Fruit fly (Drosophila melanogaster) whole organism, prepupa: ENCODE results near the gene CG11454.
A peak's percentile ranks its signal among the peaks of the same experiment; 100 is the strongest.

Experiments used
- Blimp-1 ChIP-seq: fragments of 200-800 bp; sonication (Bioruptor generic); optimal IDR thresholded peaks from 3 replicates; lab custom pipeline; 2017; ENCODE audit warnings: missing biosample characterization, missing genetic modification characterization, mild to moderate bottlenecking, moderate library complexity, missing genetic modification reagents
- CG10631 ChIP-seq: fragments of 200-800 bp; sonication (Bioruptor generic); optimal IDR thresholded peaks from 2 replicates; lab custom pipeline; 2016; ENCODE audit warnings: missing biosample characterization, missing genetic modification characterization
- CG10669 ChIP-seq: fragments of 200-800 bp; sonication (Bioruptor generic); optimal IDR thresholded peaks from 3 replicates; lab custom pipeline; 2018; ENCODE audit warnings: missing biosample characterization, mild to moderate bottlenecking, missing genetic modification characterization, moderate library complexity
- CG11294 ChIP-seq: fragments of 200-800 bp; sonication (Bioruptor generic); IDR thresholded peaks from 2 replicates; pipeline ENCODE4 v1.3.6; 2022; ENCODE audit warnings: missing biosample characterization, missing genetic modification characterization
- CG11762 ChIP-seq: fragments of 200-800 bp; sonication (Bioruptor generic); optimal IDR thresholded peaks from 3 replicates; lab custom pipeline; 2016; ENCODE audit warnings: missing biosample characterization, missing genetic modification characterization; ENCODE audit not compliant: insufficient read depth
- CG15336 ChIP-seq: fragments of 200-800 bp; sonication (Bioruptor generic); IDR thresholded peaks from 2 replicates; pipeline ENCODE4 v1.3.6; 2022; ENCODE audit warnings: missing biosample characterization, missing genetic modification characterization
- CG1621 ChIP-seq: fragments of 200-800 bp; sonication (Bioruptor generic); optimal IDR thresholded peaks from 3 replicates; lab custom pipeline; 2018; ENCODE audit warnings: missing biosample characterization, mild to moderate bottlenecking, missing genetic modification characterization
- CG16779 ChIP-seq: fragments of 200-800 bp; sonication (Bioruptor generic); optimal IDR thresholded peaks from 3 replicates; lab custom pipeline; 2017; ENCODE audit warnings: missing biosample characterization, mild to moderate bottlenecking, missing genetic modification characterization
- CG3032 ChIP-seq: fragments of 200-800 bp; optimal IDR thresholded peaks from 2 replicates; lab custom pipeline; 2019; ENCODE audit warnings: missing biosample characterization, mild to moderate bottlenecking, missing genetic modification characterization, moderate library complexity
- CG31627 ChIP-seq: fragments of 200-800 bp; sonication (Bioruptor generic); optimal IDR thresholded peaks from 3 replicates; lab custom pipeline; 2016; ENCODE audit warnings: missing biosample characterization, missing genetic modification characterization
- CG32006 ChIP-seq: fragments of 200-800 bp; sonication (Bioruptor generic); optimal IDR thresholded peaks from 3 replicates; lab custom pipeline; 2017; ENCODE audit warnings: missing biosample characterization, mild to moderate bottlenecking, missing genetic modification characterization
- CG34406 ChIP-seq: fragments of 200-800 bp; sonication (Bioruptor generic); optimal IDR thresholded peaks from 3 replicates; lab custom pipeline; 2016; ENCODE audit warnings: missing biosample characterization, missing genetic modification characterization
- CG3919 ChIP-seq: fragments of 200-800 bp; sonication (Bioruptor generic); optimal IDR thresholded peaks from 3 replicates; lab custom pipeline; 2016; ENCODE audit warnings: missing biosample characterization, missing genetic modification characterization
- CG4318 ChIP-seq: fragments of 200-800 bp; sonication (Bioruptor generic); optimal IDR thresholded peaks from 3 replicates; lab custom pipeline; 2017; ENCODE audit warnings: missing biosample characterization, mild to moderate bottlenecking, missing genetic modification characterization
- CG6163 ChIP-seq: fragments of 200-800 bp; sonication (Bioruptor generic); IDR thresholded peaks from 3 replicates; pipeline ENCODE4 v1.3.6; 2022; ENCODE audit warnings: missing biosample characterization, missing genetic modification characterization
- CG6276 ChIP-seq: fragments of 200-800 bp; sonication (Bioruptor generic); optimal IDR thresholded peaks from 2 replicates; lab custom pipeline; 2017; ENCODE audit warnings: missing biosample characterization, mild to moderate bottlenecking, missing genetic modification characterization
- CG6792 ChIP-seq: fragments of 200-800 bp; sonication (Bioruptor generic); optimal IDR thresholded peaks from 3 replicates; lab custom pipeline; 2016; ENCODE audit warnings: missing biosample characterization, missing genetic modification characterization
- CG6808 ChIP-seq: fragments of 200-800 bp; sonication (Bioruptor generic); optimal IDR thresholded peaks from 3 replicates; lab custom pipeline; 2017; ENCODE audit warnings: missing biosample characterization, missing genetic modification characterization, mild to moderate bottlenecking, moderate library complexity, missing genetic modification reagents
- CG6854 ChIP-seq: fragments of 200-800 bp; sonication (Bioruptor generic); optimal IDR thresholded peaks from 2 replicates; lab custom pipeline; 2017; ENCODE audit warnings: missing biosample characterization, mild to moderate bottlenecking, missing genetic modification characterization
- CG7368 ChIP-seq: fragments of 200-800 bp; sonication (Bioruptor generic); optimal IDR thresholded peaks from 3 replicates; lab custom pipeline; 2016; ENCODE audit warnings: missing biosample characterization, missing genetic modification characterization
- CG8319 ChIP-seq: fragments of 200-800 bp; sonication (Bioruptor generic); optimal IDR thresholded peaks from 3 replicates; lab custom pipeline; 2016; ENCODE audit warnings: missing biosample characterization, missing genetic modification characterization
- CG8632 ChIP-seq: fragments of 200-800 bp; sonication (Bioruptor generic); optimal IDR thresholded peaks from 3 replicates; lab custom pipeline; 2016; ENCODE audit warnings: missing biosample characterization, missing genetic modification characterization
- Eip75B ChIP-seq: fragments of 200-800 bp; sonication (Bioruptor generic); optimal IDR thresholded peaks from 3 replicates; lab custom pipeline; 2016; ENCODE audit warnings: missing biosample characterization, missing genetic modification characterization
- Eip78C ChIP-seq: fragments of 200-800 bp; sonication (Bioruptor generic); peaks from one replicate; lab custom pipeline; 2016; ENCODE audit warnings: missing biosample characterization, missing genetic modification characterization
- Eip93F ChIP-seq: fragments of 200-800 bp; sonication (Bioruptor generic); optimal IDR thresholded peaks from 2 replicates; lab custom pipeline; 2016; ENCODE audit warnings: missing biosample characterization, mild to moderate bottlenecking, missing genetic modification characterization
- Ets21C ChIP-seq: fragments of 200-800 bp; sonication (Bioruptor generic); optimal IDR thresholded peaks from 3 replicates; lab custom pipeline; 2016; ENCODE audit warnings: missing biosample characterization, missing genetic modification characterization
- Gug ChIP-seq: fragments of 200-800 bp; sonication (Bioruptor generic); IDR thresholded peaks from 2 replicates; pipeline ENCODE4 v1.3.6; 2022; ENCODE audit warnings: missing biosample characterization, missing genetic modification characterization
- Hr38 ChIP-seq: sonication (Bioruptor generic); optimal IDR thresholded peaks from 2 replicates; lab custom pipeline; 2016; ENCODE audit warnings: missing biosample characterization, missing genetic modification characterization
- Hr39 ChIP-seq: fragments of 200-800 bp; sonication (Bioruptor generic); optimal IDR thresholded peaks from 2 replicates; lab custom pipeline; 2016; ENCODE audit warnings: missing biosample characterization, missing genetic modification characterization
- Hr4 ChIP-seq: fragments of 200-800 bp; sonication (Bioruptor generic); optimal IDR thresholded peaks from 3 replicates; lab custom pipeline; 2016; ENCODE audit warnings: missing biosample characterization, missing genetic modification characterization
- Lpt ChIP-seq: fragments of 200-800 bp; sonication (Bioruptor generic); optimal IDR thresholded peaks from 3 replicates; lab custom pipeline; 2016; ENCODE audit warnings: missing biosample characterization, missing genetic modification characterization
- Met ChIP-seq: fragments of 200-800 bp; sonication (Bioruptor generic); optimal IDR thresholded peaks from 3 replicates; lab custom pipeline; 2016; ENCODE audit warnings: missing biosample characterization, missing genetic modification characterization
- Smox ChIP-seq: fragments of 200-800 bp; sonication (Bioruptor generic); optimal IDR thresholded peaks from 3 replicates; lab custom pipeline; 2016; ENCODE audit warnings: missing biosample characterization, missing genetic modification characterization
- Sox102F ChIP-seq: fragments of 200-800 bp; sonication (Bioruptor generic); optimal IDR thresholded peaks from 2 replicates; lab custom pipeline; 2016; ENCODE audit warnings: missing biosample characterization, mild to moderate bottlenecking, missing genetic modification characterization
- Sox15 ChIP-seq: fragments of 200-800 bp; sonication (Bioruptor generic); optimal IDR thresholded peaks from 3 replicates; lab custom pipeline; 2016; ENCODE audit warnings: missing biosample characterization, missing genetic modification characterization
- achi ChIP-seq: fragments of 200-800 bp; sonication (Bioruptor generic); optimal IDR thresholded peaks from 3 replicates; lab custom pipeline; 2016; ENCODE audit warnings: missing biosample characterization, missing genetic modification characterization
- cyc ChIP-seq: fragments of 200-800 bp; sonication (Bioruptor generic); optimal IDR thresholded peaks from 3 replicates; lab custom pipeline; 2016; ENCODE audit warnings: missing biosample characterization, missing genetic modification characterization
- dsx ChIP-seq: fragments of 200-800 bp; optimal IDR thresholded peaks from 3 replicates; lab custom pipeline; 2019; ENCODE audit warnings: missing biosample characterization, mild to moderate bottlenecking, missing genetic modification characterization, moderate library complexity; ENCODE audit not compliant: poor library complexity, severe bottlenecking
- eg ChIP-seq: fragments of 200-800 bp; sonication (Bioruptor generic); IDR thresholded peaks from 3 replicates; pipeline ENCODE4 v1.3.6; 2022; ENCODE audit warnings: missing biosample characterization, missing genetic modification characterization
- fd59A ChIP-seq: fragments of 200-800 bp; sonication (Bioruptor generic); optimal IDR thresholded peaks from 2 replicates; lab custom pipeline; 2017; ENCODE audit warnings: missing biosample characterization, mild to moderate bottlenecking, missing genetic modification characterization, missing genetic modification reagents
- fd85E ChIP-seq: fragments of 200-800 bp; sonication (Bioruptor generic); optimal IDR thresholded peaks from 3 replicates; lab custom pipeline; 2016; ENCODE audit warnings: missing biosample characterization, missing genetic modification characterization
- fkh ChIP-seq: fragments of 200-800 bp; sonication (Bioruptor generic); optimal IDR thresholded peaks from 3 replicates; lab custom pipeline; 2017; ENCODE audit warnings: missing biosample characterization, mild to moderate bottlenecking, missing genetic modification characterization, moderate library complexity
- lz ChIP-seq: fragments of 200-800 bp; sonication (Bioruptor generic); optimal IDR thresholded peaks from 3 replicates; lab custom pipeline; 2016; ENCODE audit warnings: missing biosample characterization, missing genetic modification characterization
- net ChIP-seq: fragments of 200-800 bp; sonication (Bioruptor generic); optimal IDR thresholded peaks from 3 replicates; lab custom pipeline; 2016; ENCODE audit warnings: missing biosample characterization, missing genetic modification characterization
- salr ChIP-seq, 2 experiments: fragments of 200-800 bp; sonication (Bioruptor generic); optimal IDR thresholded peaks; 3 replicates each; lab custom pipeline; 2016 to 2018; ENCODE audit warnings: missing biosample characterization in 2 of 2, missing genetic modification characterization in 2 of 2, mild to moderate bottlenecking in 1 of 2
- spab ChIP-seq: fragments of 200-800 bp; sonication (Bioruptor generic); optimal IDR thresholded peaks from 2 replicates; lab custom pipeline; 2017; ENCODE audit warnings: missing biosample characterization, mild to moderate bottlenecking, missing genetic modification characterization, missing genetic modification reagents
- ss ChIP-seq, 2 experiments: fragments of 200-800 bp; sonication (Bioruptor generic); optimal IDR thresholded peaks; 2 replicates in 1 of 2; 3 replicates in 1 of 2; lab custom pipeline; 2017 to 2018; ENCODE audit warnings: mild to moderate bottlenecking in 2 of 2, missing biosample characterization in 2 of 2, missing genetic modification characterization in 2 of 2, moderate library complexity in 1 of 2
- svp ChIP-seq: fragments of 200-800 bp; sonication (Bioruptor generic); peaks from one replicate; lab custom pipeline; 2016; ENCODE audit warnings: missing biosample characterization, missing genetic modification characterization
- topi ChIP-seq: fragments of 200-800 bp; sonication (Bioruptor generic); optimal IDR thresholded peaks from 3 replicates; lab custom pipeline; 2016; ENCODE audit warnings: missing biosample characterization, missing genetic modification characterization
- vri ChIP-seq: fragments of 200-800 bp; sonication (Bioruptor generic); optimal IDR thresholded peaks from 3 replicates; lab custom pipeline; 2016; ENCODE audit warnings: missing biosample characterization, mild to moderate bottlenecking, missing genetic modification characterization

The CG11454 gene

dm6 chr2L:166115-167069 lies 23.3 kb downstream of the CG11454 start:
- TF ChIP-seq Sox15 (GFP tag; lab: Kevin White, UChicago), result no peak
- TF ChIP-seq CG7368 (GFP tag; lab: Kevin White, UChicago), result peak; percentile 89
- TF ChIP-seq CG16779 (tag; lab: Kevin White, UChicago), result peak; percentile 99
- TF ChIP-seq CG6808, result peak; percentile 98
- TF ChIP-seq salr (GFP tag; optimal IDR thresholded peaks at IDR 0.05; lab: Kevin White, UChicago), result peak; percentile 83 to 96
- TF ChIP-seq CG3919 (GFP tag; lab: Kevin White, UChicago), result peak; percentile 85
- no peak for TF ChIP-seq cyc (GFP tag; lab: Kevin White, UChicago)
- peak; percentile 95 for TF ChIP-seq Eip78C (GFP tag; lab: Kevin White, UChicago)
- TF ChIP-seq CG10631 (GFP tag; lab: Kevin White, UChicago), result peak; percentile 75
- TF ChIP-seq CG3032 (tag; lab: Kevin White, UChicago), result peak; percentile 88
- peak; percentile 82 for TF ChIP-seq Eip93F
- peak; percentile 98 to 99 for TF ChIP-seq ss (GFP tag; optimal IDR thresholded peaks at IDR 0.05; lab: Kevin White, UChicago)
- peak; percentile 52 for TF ChIP-seq lz (GFP tag; lab: Kevin White, UChicago)
- TF ChIP-seq CG1621 (tag; lab: Kevin White, UChicago), result peak; percentile 94
- TF ChIP-seq achi, result peak; percentile 87
- peak; percentile 100 for TF ChIP-seq dsx (GFP tag; lab: Kevin White, UChicago)
- peak; percentile 95 for TF ChIP-seq spab (GFP tag; lab: Kevin White, UChicago)
- TF ChIP-seq Ets21C, result peak; percentile 43
- no peak for TF ChIP-seq CG31627 (GFP tag; lab: Kevin White, UChicago)
- peak; percentile 69 for TF ChIP-seq Smox (GFP tag; lab: Kevin White, UChicago)
- TF ChIP-seq Gug (GFP tag; lab: Robert Waterston, UW), result no peak
- TF ChIP-seq CG6792 (GFP tag; lab: Kevin White, UChicago), result peak; percentile 82
- peak; percentile 88 for TF ChIP-seq Sox102F
- peak; percentile 99 for TF ChIP-seq Lpt
- TF ChIP-seq fd85E (GFP tag; lab: Kevin White, UChicago), result peak; percentile 88
- TF ChIP-seq CG8632 (GFP tag; lab: Kevin White, UChicago), result peak; percentile 80
- TF ChIP-seq CG4318 (GFP tag; lab: Kevin White, UChicago), result peak; percentile 50
- peak; percentile 85 for TF ChIP-seq CG11762 (GFP tag; lab: Kevin White, UChicago)
- TF ChIP-seq topi (GFP tag; lab: Kevin White, UChicago), result peak; percentile 62
- no peak for TF ChIP-seq CG6163 (GFP tag; lab: Robert Waterston, UW)
- TF ChIP-seq Hr39, result peak; percentile 3
- TF ChIP-seq CG15336, result no peak
- peak; percentile 68 for TF ChIP-seq CG8319
- TF ChIP-seq Met, result peak; percentile 69
- peak; percentile 81 for TF ChIP-seq fd59A (GFP tag; lab: Kevin White, UChicago)
- peak; percentile 100 for TF ChIP-seq fkh
- TF ChIP-seq Eip75B, result peak; percentile 90
- TF ChIP-seq Hr38 (GFP tag; lab: Kevin White, UChicago), result peak; percentile 88
- TF ChIP-seq Blimp-1 (GFP tag; lab: Kevin White, UChicago), result peak; percentile 66
- peak; percentile 92 for TF ChIP-seq CG6854 (GFP tag; lab: Kevin White, UChicago)
- TF ChIP-seq vri (GFP tag; lab: Kevin White, UChicago), result peak; percentile 97
- TF ChIP-seq Hr4 (GFP tag; lab: Kevin White, UChicago), result peak; percentile 80
- peak; percentile 94 for TF ChIP-seq CG32006 (GFP tag; lab: Kevin White, UChicago)
- no peak for TF ChIP-seq eg
- TF ChIP-seq net (GFP tag; lab: Kevin White, UChicago), result peak; percentile 96
- TF ChIP-seq CG10669, result peak; percentile 90
- peak; percentile 99 for TF ChIP-seq CG6276 (GFP tag; lab: Kevin White, UChicago)
- TF ChIP-seq svp, result peak; percentile 80
- TF ChIP-seq CG11294 (GFP tag; lab: Robert Waterston, UW), result no peak
- TF ChIP-seq CG34406 (GFP tag; lab: Kevin White, UChicago), result peak; percentile 85
